Worm (Caenorhabditis elegans): Measurements from ENCODE around the gene C54E10.3.

C54E10.3 gene

ce11 chrV:18811360-18811759 lies 555 bp downstream of the C54E10.3 start, which contains the start of gene C54E10.7:
Gene C54E10.7, plus strand, starts transcription at chrV:18811660.
- TF ChIP-seq T22C8.4 (GFP tag; IDR thresholded peaks at IDR 0.05), result no peak
- TF ChIP-seq tab-1 (GFP tag; IDR thresholded peaks at IDR 0.05), result no peak
- TF ChIP-seq flt-1 (GFP tag; IDR thresholded peaks at IDR 0.05), result no peak
- TF ChIP-seq med-1 (GFP tag; optimal IDR thresholded peaks at IDR 0.05; ENCODE audit: insufficient read depth), result no peak
- no peak for TF ChIP-seq ztf-23 (GFP tag; IDR thresholded peaks at IDR 0.05)
- TF ChIP-seq klf-2 (GFP tag; conservative IDR thresholded peaks at IDR 0.05), result no peak
- no peak for TF ChIP-seq ztf-29 (GFP tag; IDR thresholded peaks at IDR 0.05)
- no peak for TF ChIP-seq ref-1 (GFP tag; conservative IDR thresholded peaks at IDR 0.05)
- no peak for TF ChIP-seq cog-1 (tag; optimal IDR thresholded peaks at IDR 0.05)

DNA sequence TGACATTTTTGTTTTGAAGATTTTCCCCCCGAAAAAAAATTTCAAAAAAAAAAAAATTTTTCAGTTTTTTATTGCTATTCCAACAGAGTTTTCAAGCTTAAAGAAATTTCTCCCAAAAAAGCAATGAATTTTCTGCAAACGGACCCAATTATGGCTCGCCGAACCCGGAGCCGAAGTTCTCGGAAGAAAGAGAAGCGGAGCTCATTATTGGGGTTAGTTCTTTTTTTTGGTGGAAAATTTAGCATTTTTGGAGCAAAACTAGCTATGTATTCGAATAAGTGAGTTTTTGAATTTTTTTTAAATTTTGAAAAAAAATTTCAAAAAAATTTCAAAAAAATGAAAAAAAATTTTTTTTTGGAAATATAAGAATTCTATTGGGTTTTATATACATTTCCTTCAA lies 8.8 kb downstream of the C54E10.3 start, which contains the start of gene ncs-5:
TSS of gene ncs-5 (plus strand) at position 124 of the 400 bp plus-strand sequence.
- TF ChIP-seq ztf-29 (GFP tag; IDR thresholded peaks at IDR 0.05) (no peak), ztf-23 (GFP tag; IDR thresholded peaks at IDR 0.05) (no peak), tab-1 (GFP tag; IDR thresholded peaks at IDR 0.05) (no peak), cog-1 (tag; optimal IDR thresholded peaks at IDR 0.05) (no peak), flt-1 (GFP tag; IDR thresholded peaks at IDR 0.05) (no peak), ref-1 (GFP tag; conservative IDR thresholded peaks at IDR 0.05) (no peak), T22C8.4 (GFP tag; IDR thresholded peaks at IDR 0.05) (no peak), klf-2 (GFP tag; conservative IDR thresholded peaks at IDR 0.05) (no peak), med-1 (GFP tag; optimal IDR thresholded peaks at IDR 0.05; ENCODE audit: insufficient read depth) (no peak)

DNA sequence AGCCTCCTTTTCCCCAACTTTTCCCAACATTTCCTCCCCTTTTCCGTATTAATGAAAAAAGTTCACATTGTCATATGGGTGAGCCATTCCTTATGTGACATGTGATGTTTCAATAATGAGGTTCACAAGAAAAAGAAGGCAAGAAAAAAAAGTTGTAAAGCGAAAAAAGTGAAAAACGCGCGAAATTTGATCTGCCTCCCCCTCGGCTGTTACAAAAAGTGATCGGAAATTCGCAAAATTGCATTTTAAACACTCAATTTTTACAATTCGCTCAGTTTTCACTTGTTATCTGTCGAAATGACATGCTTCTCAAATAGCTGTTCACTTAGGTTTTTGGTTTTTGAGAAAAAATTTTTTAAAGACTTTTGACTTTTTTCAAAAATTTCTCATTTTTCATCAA lies 10.8 kb downstream of the C54E10.3 start:
- no peak for TF ChIP-seq ref-1 (GFP tag; conservative IDR thresholded peaks at IDR 0.05)
- TF ChIP-seq ztf-23 (GFP tag; IDR thresholded peaks at IDR 0.05), result no peak
- no peak for TF ChIP-seq klf-2 (GFP tag; conservative IDR thresholded peaks at IDR 0.05)
- TF ChIP-seq T22C8.4 (GFP tag; IDR thresholded peaks at IDR 0.05), result no peak
- no peak for TF ChIP-seq flt-1 (GFP tag; IDR thresholded peaks at IDR 0.05)
- TF ChIP-seq cog-1 (tag; optimal IDR thresholded peaks at IDR 0.05), result no peak
- TF ChIP-seq ztf-29 (GFP tag; IDR thresholded peaks at IDR 0.05), result no peak
- TF ChIP-seq med-1 (GFP tag; optimal IDR thresholded peaks at IDR 0.05; ENCODE audit: insufficient read depth), result no peak
- TF ChIP-seq tab-1 (GFP tag; IDR thresholded peaks at IDR 0.05), result no peak

- TF ChIP-seq klf-2 (GFP tag; conservative IDR thresholded peaks at IDR 0.05), result no peak
- TF ChIP-seq ztf-23 (GFP tag; IDR thresholded peaks at IDR 0.05), result no peak
- TF ChIP-seq ref-1 (GFP tag; conservative IDR thresholded peaks at IDR 0.05), result no peak
- no peak for TF ChIP-seq cog-1 (tag; optimal IDR thresholded peaks at IDR 0.05)
- TF ChIP-seq med-1 (GFP tag; optimal IDR thresholded peaks at IDR 0.05; ENCODE audit: insufficient read depth), result no peak
- TF ChIP-seq flt-1 (GFP tag; IDR thresholded peaks at IDR 0.05), result no peak
- no peak for TF ChIP-seq tab-1 (GFP tag; IDR thresholded peaks at IDR 0.05)
- no peak for TF ChIP-seq T22C8.4 (GFP tag; IDR thresholded peaks at IDR 0.05)
- no peak for TF ChIP-seq ztf-29 (GFP tag; IDR thresholded peaks at IDR 0.05)
These were observed 15.6 kb downstream of the C54E10.3 start for ce11 chrV:18826445-18826844.

- no peak for TF ChIP-seq med-1 (GFP tag; optimal IDR thresholded peaks at IDR 0.05; ENCODE audit: insufficient read depth)
- TF ChIP-seq tab-1 (GFP tag; IDR thresholded peaks at IDR 0.05), result no peak
- no peak for TF ChIP-seq flt-1 (GFP tag; IDR thresholded peaks at IDR 0.05)
- no peak for TF ChIP-seq ztf-23 (GFP tag; IDR thresholded peaks at IDR 0.05)
These were observed 16.6 kb downstream of the C54E10.3 start for ce11 chrV:18827374-18827773.

- TF ChIP-seq tab-1 (GFP tag; IDR thresholded peaks at IDR 0.05) (no peak), ref-1 (GFP tag; conservative IDR thresholded peaks at IDR 0.05) (no peak), T22C8.4 (GFP tag; IDR thresholded peaks at IDR 0.05) (peak; percentile 16; the same call in 1 of the 2 replicates), klf-2 (GFP tag; conservative IDR thresholded peaks at IDR 0.05) (no peak), ztf-29 (GFP tag; IDR thresholded peaks at IDR 0.05) (no peak), cog-1 (tag; optimal IDR thresholded peaks at IDR 0.05) (no peak), ztf-23 (GFP tag; IDR thresholded peaks at IDR 0.05) (no peak), flt-1 (GFP tag; IDR thresholded peaks at IDR 0.05) (no peak)
These were observed 26.3 kb downstream of the C54E10.3 start, which contains the start of gene cyp-33D3 for ce11 chrV:18837125-18837524. Gene cyp-33D3, minus strand, starts transcription at chrV:18837225.

DNA sequence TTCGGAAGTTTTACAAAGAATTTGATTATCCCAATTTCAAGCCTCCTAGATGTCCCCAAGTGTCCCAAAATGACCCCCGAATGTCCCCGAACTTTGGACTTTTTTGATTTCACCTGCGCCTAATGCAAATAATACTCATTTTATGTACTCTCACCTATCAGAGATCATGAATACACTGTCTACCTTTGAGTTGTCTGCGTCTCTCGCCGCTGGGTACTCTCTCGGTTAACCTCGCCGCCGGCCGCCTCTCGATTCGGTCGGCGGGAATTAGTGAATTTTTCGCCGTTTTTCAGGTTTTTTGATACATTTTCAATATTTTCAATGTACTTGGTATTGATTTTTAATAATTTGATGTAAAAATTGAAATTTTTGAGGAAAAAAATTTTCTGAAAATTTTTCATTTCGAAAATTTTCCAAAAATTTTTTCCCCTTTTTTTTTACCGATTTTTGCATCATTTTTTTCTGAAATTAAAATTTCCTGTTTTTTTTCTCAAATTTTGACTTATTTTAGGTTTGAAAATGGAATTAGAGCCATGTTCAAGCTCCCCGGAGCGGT lies 28.1 kb downstream of the C54E10.3 start, which contains the start of gene nhr-65:
TSS of gene nhr-65 (plus strand) at position 506 of the 556 bp plus-strand sequence.
- no peak for TF ChIP-seq T22C8.4 (GFP tag; IDR thresholded peaks at IDR 0.05)
- no peak for TF ChIP-seq ref-1 (GFP tag; conservative IDR thresholded peaks at IDR 0.05)
- TF ChIP-seq tab-1 (GFP tag; IDR thresholded peaks at IDR 0.05), result no peak
- TF ChIP-seq ztf-23 (GFP tag; IDR thresholded peaks at IDR 0.05), result no peak
- TF ChIP-seq flt-1 (GFP tag; IDR thresholded peaks at IDR 0.05), result no peak

DNA sequence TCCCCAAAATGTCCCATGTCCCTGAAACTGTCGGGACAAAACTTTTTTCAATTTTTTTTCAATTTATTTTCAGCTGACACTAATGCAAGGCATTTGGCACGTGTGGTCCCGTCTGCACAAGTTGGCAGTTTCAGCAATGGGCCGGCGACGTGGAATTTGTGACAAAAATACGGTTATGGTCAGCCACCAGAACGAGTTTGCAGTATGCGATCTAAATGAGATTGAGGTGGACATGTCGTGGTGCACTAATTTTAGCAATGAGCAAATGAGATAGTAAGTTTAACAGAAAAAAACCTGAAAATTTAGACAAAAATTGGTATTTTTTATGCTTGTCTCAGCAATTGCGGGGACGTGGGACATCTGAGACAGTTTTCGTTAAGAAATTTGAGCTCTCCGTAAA lies 31.7 kb downstream of the C54E10.3 start:
- no peak for TF ChIP-seq cog-1 (tag; optimal IDR thresholded peaks at IDR 0.05)
- TF ChIP-seq T22C8.4 (GFP tag; IDR thresholded peaks at IDR 0.05), result no peak
- TF ChIP-seq ref-1 (GFP tag; conservative IDR thresholded peaks at IDR 0.05), result no peak
- TF ChIP-seq med-1 (GFP tag; optimal IDR thresholded peaks at IDR 0.05; ENCODE audit: insufficient read depth), result no peak
- no peak for TF ChIP-seq flt-1 (GFP tag; IDR thresholded peaks at IDR 0.05)
- no peak for TF ChIP-seq klf-2 (GFP tag; conservative IDR thresholded peaks at IDR 0.05)
- no peak for TF ChIP-seq ztf-23 (GFP tag; IDR thresholded peaks at IDR 0.05)
- no peak for TF ChIP-seq ztf-29 (GFP tag; IDR thresholded peaks at IDR 0.05)
- TF ChIP-seq tab-1 (GFP tag; IDR thresholded peaks at IDR 0.05), result no peak

ce11 chrV:18846480-18846879 lies 35.7 kb downstream of the C54E10.3 start, which contains the start of gene nhr-230:
Gene nhr-230, plus strand, starts transcription at chrV:18846780.
- no peak for TF ChIP-seq T22C8.4 (GFP tag; IDR thresholded peaks at IDR 0.05)
- TF ChIP-seq ztf-29 (GFP tag; IDR thresholded peaks at IDR 0.05), result no peak
- no peak for TF ChIP-seq cog-1 (tag; optimal IDR thresholded peaks at IDR 0.05)
- no peak for TF ChIP-seq klf-2 (GFP tag; conservative IDR thresholded peaks at IDR 0.05)
- no peak for TF ChIP-seq flt-1 (GFP tag; IDR thresholded peaks at IDR 0.05)
- TF ChIP-seq ztf-23 (GFP tag; IDR thresholded peaks at IDR 0.05), result no peak
- no peak for TF ChIP-seq tab-1 (GFP tag; IDR thresholded peaks at IDR 0.05)
- no peak for TF ChIP-seq ref-1 (GFP tag; conservative IDR thresholded peaks at IDR 0.05)
- TF ChIP-seq med-1 (GFP tag; optimal IDR thresholded peaks at IDR 0.05; ENCODE audit: insufficient read depth), result no peak

DNA sequence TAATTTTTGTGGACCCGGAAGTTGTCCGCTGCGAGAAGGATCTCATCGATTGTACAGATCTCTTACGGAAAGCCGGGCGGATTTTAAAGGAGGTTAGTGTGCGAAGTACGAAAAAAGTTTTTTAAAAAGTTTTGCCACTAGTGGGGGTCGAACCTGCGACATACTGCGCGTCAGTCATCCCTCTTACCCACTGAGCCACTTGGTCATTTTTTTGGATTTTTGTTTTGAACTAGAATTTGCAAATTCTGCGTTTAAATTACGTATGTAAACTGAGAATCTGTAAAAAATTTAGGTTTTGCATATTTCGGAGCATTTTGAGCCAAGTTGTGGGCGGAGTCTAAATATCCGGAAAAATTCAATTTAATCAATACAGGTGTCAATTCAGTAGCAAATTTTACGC lies 37.8 kb downstream of the C54E10.3 start:
- no peak for TF ChIP-seq ref-1 (GFP tag; conservative IDR thresholded peaks at IDR 0.05)
- no peak for TF ChIP-seq T22C8.4 (GFP tag; IDR thresholded peaks at IDR 0.05)
- no peak for TF ChIP-seq ztf-23 (GFP tag; IDR thresholded peaks at IDR 0.05)
- no peak for TF ChIP-seq cog-1 (tag; optimal IDR thresholded peaks at IDR 0.05)
- no peak for TF ChIP-seq ztf-29 (GFP tag; IDR thresholded peaks at IDR 0.05)
- TF ChIP-seq tab-1 (GFP tag; IDR thresholded peaks at IDR 0.05), result no peak
- TF ChIP-seq klf-2 (GFP tag; conservative IDR thresholded peaks at IDR 0.05), result no peak
- TF ChIP-seq med-1 (GFP tag; optimal IDR thresholded peaks at IDR 0.05; ENCODE audit: insufficient read depth), result no peak
- no peak for TF ChIP-seq flt-1 (GFP tag; IDR thresholded peaks at IDR 0.05)

All from whole organism, midembryonic.